Worm (Caenorhabditis elegans) whole organism, L1 larva: ENCODE results near the gene mboa-7.

Source experiments
- aly-2 ChIP-seq: fragments of 150-350 bp; optimal IDR thresholded peaks from 2 replicates; lab custom pipeline; 2014; ENCODE audit warnings: missing biosample characterization, missing genetic modification characterization
- nhr-12 ChIP-seq: sonication (generic microtip); optimal IDR thresholded peaks from 2 replicates; lab custom pipeline; 2017; ENCODE audit warnings: missing biosample characterization, missing genetic modification characterization
- nhr-71 ChIP-seq: sonication (generic microtip); optimal IDR thresholded peaks from 2 replicates; lab custom pipeline; 2016; ENCODE audit warnings: mild to moderate bottlenecking, missing genetic modification characterization, moderate library complexity, missing compliant biosample characterization

- TF ChIP-seq aly-2 (tag; lab: Kevin White, UChicago) (no peak), nhr-71 (tag; lab: Kevin White, UChicago) (no peak), nhr-12 (tag; lab: Kevin White, UChicago) (no peak)
These were observed 28.7 kb upstream of the mboa-7 start for ce11 chrX:10553048-10553447.
